Worm (Caenorhabditis elegans) whole organism, L2 larva: Measurements from ENCODE around the gene C28D4.8.

ENCODE experiments used
- C34F6.9 ChIP-seq: fragments of 150-350 bp; optimal IDR thresholded peaks from 2 replicates; lab custom pipeline; 2014; ENCODE audit warnings: missing biosample characterization, missing genetic modification characterization
- F13H6.1 ChIP-seq: sonication (generic microtip); optimal IDR thresholded peaks from 2 replicates; lab custom pipeline; 2016; ENCODE audit warnings: missing genetic modification characterization, missing compliant biosample characterization
- R02D3.7 ChIP-seq: fragments of 150-350 bp; optimal IDR thresholded peaks from 2 replicates; lab custom pipeline; 2014; ENCODE audit warnings: missing biosample characterization, missing genetic modification characterization
- ZK546.5 ChIP-seq: sonication (generic microtip); optimal IDR thresholded peaks from 2 replicates; lab custom pipeline; 2017; ENCODE audit warnings: missing biosample characterization, missing genetic modification characterization
- alr-1 ChIP-seq: fragments of 150-350 bp; optimal IDR thresholded peaks from 2 replicates; lab custom pipeline; 2014; ENCODE audit warnings: missing biosample characterization, missing genetic modification characterization
- aly-2 ChIP-seq: fragments of 150-350 bp; optimal IDR thresholded peaks from 2 replicates; lab custom pipeline; 2014; ENCODE audit warnings: missing biosample characterization, missing genetic modification characterization
- ama-1 ChIP-seq: fragments of 150-350 bp; optimal IDR thresholded peaks from 2 replicates; lab custom pipeline; 2018; ENCODE audit warnings: inconsistent platforms
- blmp-1 ChIP-seq: sonication (generic microtip); optimal IDR thresholded peaks from 2 replicates; lab custom pipeline; 2017; ENCODE audit warnings: missing genetic modification characterization, mild to moderate bottlenecking, missing compliant biosample characterization, antibody characterized with exemption, moderate library complexity; ENCODE audit not compliant: insufficient read depth
- ceh-82 ChIP-seq: fragments of 150-350 bp; optimal IDR thresholded peaks from 2 replicates; lab custom pipeline; 2014; ENCODE audit warnings: missing biosample characterization, missing genetic modification characterization
- crh-2 ChIP-seq: sonication (generic microtip); optimal IDR thresholded peaks from 2 replicates; lab custom pipeline; 2017; ENCODE audit warnings: missing biosample characterization, missing genetic modification characterization
- dmd-4 ChIP-seq: sonication (generic microtip); optimal IDR thresholded peaks from 2 replicates; lab custom pipeline; 2017; ENCODE audit warnings: missing biosample characterization, missing genetic modification characterization
- egl-27 ChIP-seq: sonication (generic microtip); optimal IDR thresholded peaks from 3 replicates; lab custom pipeline; 2017; ENCODE audit warnings: missing biosample characterization, missing genetic modification reagents, missing genetic modification characterization
- elt-1 ChIP-seq: fragments of 150-350 bp; optimal IDR thresholded peaks from 2 replicates; lab custom pipeline; 2014; ENCODE audit warnings: missing biosample characterization, missing genetic modification characterization
- fos-1 ChIP-seq: fragments of 150-350 bp; optimal IDR thresholded peaks from 2 replicates; lab custom pipeline; 2014; ENCODE audit warnings: missing biosample characterization, missing genetic modification characterization
- gmeb-1 ChIP-seq: fragments of 150-350 bp; optimal IDR thresholded peaks from 2 replicates; lab custom pipeline; 2014; ENCODE audit warnings: missing biosample characterization, missing genetic modification characterization
- lin-11 ChIP-seq: fragments of 150-350 bp; sonication (generic microtip); optimal IDR thresholded peaks from 2 replicates; lab custom pipeline; 2014; ENCODE audit warnings: missing biosample characterization, missing genetic modification characterization, inconsistent platforms, mixed read lengths
- lin-13 ChIP-seq: fragments of 150-350 bp; optimal IDR thresholded peaks from 2 replicates; lab custom pipeline; 2014; ENCODE audit warnings: missing biosample characterization, missing genetic modification reagents, missing genetic modification characterization
- lin-39 ChIP-seq: fragments of 150-350 bp; optimal IDR thresholded peaks from 2 replicates; lab custom pipeline; 2014; ENCODE audit warnings: missing biosample characterization, missing genetic modification reagents, missing genetic modification characterization
- lsy-2 ChIP-seq, 2 experiments: fragments of 150-350 bp in 1 of 2; sonication (generic microtip) in 1 of 2; optimal IDR thresholded peaks; 2 replicates each; lab custom pipeline; 2014 to 2017; ENCODE audit warnings: missing biosample characterization in 2 of 2, missing genetic modification characterization in 2 of 2
- mbf-1 ChIP-seq: sonication (generic microtip); optimal IDR thresholded peaks from 2 replicates; lab custom pipeline; 2017; ENCODE audit warnings: missing biosample characterization, missing genetic modification characterization
- mdl-1 ChIP-seq, 2 experiments: fragments of 150-350 bp in 1 of 2; sonication (generic microtip) in 1 of 2; optimal IDR thresholded peaks; 2 replicates each; lab custom pipeline; 2017; ENCODE audit warnings: missing biosample characterization in 2 of 2, missing genetic modification characterization in 2 of 2
- nhr-10 ChIP-seq: sonication (generic microtip); optimal IDR thresholded peaks from 2 replicates; lab custom pipeline; 2017; ENCODE audit warnings: missing biosample characterization, missing genetic modification characterization
- nhr-11 ChIP-seq: fragments of 150-350 bp; optimal IDR thresholded peaks from 2 replicates; lab custom pipeline; 2014; ENCODE audit warnings: missing biosample characterization, missing genetic modification characterization
- nhr-12 ChIP-seq: fragments of 150-350 bp; optimal IDR thresholded peaks from 2 replicates; lab custom pipeline; 2014; ENCODE audit warnings: missing biosample characterization, missing genetic modification characterization
- nhr-129 ChIP-seq: fragments of 150-350 bp; optimal IDR thresholded peaks from 2 replicates; lab custom pipeline; 2014; ENCODE audit warnings: missing biosample characterization, missing genetic modification characterization
- nhr-21 ChIP-seq: fragments of 150-350 bp; optimal IDR thresholded peaks from 2 replicates; lab custom pipeline; 2014; ENCODE audit warnings: missing biosample characterization, missing genetic modification characterization
- nhr-23 ChIP-seq: fragments of 150-350 bp; optimal IDR thresholded peaks from 2 replicates; lab custom pipeline; 2014; ENCODE audit warnings: missing biosample characterization, missing genetic modification reagents, missing genetic modification characterization
- nhr-237 ChIP-seq: fragments of 150-350 bp; optimal IDR thresholded peaks from 2 replicates; lab custom pipeline; 2014; ENCODE audit warnings: missing biosample characterization, missing genetic modification characterization
- nhr-25 ChIP-seq: fragments of 150-350 bp; sonication (generic microtip); optimal IDR thresholded peaks from 3 replicates; lab custom pipeline; 2014; ENCODE audit warnings: missing biosample characterization, missing genetic modification characterization
- nhr-6 ChIP-seq: fragments of 150-350 bp; optimal IDR thresholded peaks from 2 replicates; lab custom pipeline; 2014; ENCODE audit warnings: missing biosample characterization, missing genetic modification characterization
- nhr-77 ChIP-seq: fragments of 150-350 bp; optimal IDR thresholded peaks from 2 replicates; lab custom pipeline; 2014; ENCODE audit warnings: missing biosample characterization, missing genetic modification characterization
- peb-1 ChIP-seq: fragments of 150-350 bp; optimal IDR thresholded peaks from 2 replicates; lab custom pipeline; 2014; ENCODE audit warnings: missing biosample characterization, missing genetic modification characterization
- sem-4 ChIP-seq: fragments of 150-350 bp; optimal IDR thresholded peaks from 2 replicates; lab custom pipeline; 2014; ENCODE audit warnings: missing biosample characterization, missing genetic modification reagents, missing genetic modification characterization
- skn-1 ChIP-seq: sonication (generic microtip); optimal IDR thresholded peaks from 2 replicates; lab custom pipeline; 2017; ENCODE audit warnings: missing biosample characterization, missing genetic modification characterization
- sma-3 ChIP-seq: sonication (generic microtip); optimal IDR thresholded peaks from 2 replicates; lab custom pipeline; 2016; ENCODE audit warnings: missing genetic modification reagents, missing genetic modification characterization, missing compliant biosample characterization
- sma-9 ChIP-seq, 2 experiments: fragments of 150-350 bp in 1 of 2; sonication (generic microtip) in 1 of 2; optimal IDR thresholded peaks; 2 replicates each; lab custom pipeline; 2014 to 2016; ENCODE audit warnings: missing genetic modification characterization in 2 of 2, mild to moderate bottlenecking in 1 of 2, missing biosample characterization in 1 of 2, missing compliant biosample characterization in 1 of 2, missing genetic modification reagents in 1 of 2, moderate library complexity in 1 of 2
- snpc-4 ChIP-seq: fragments of 150-350 bp; optimal IDR thresholded peaks from 2 replicates; lab custom pipeline; 2014; ENCODE audit warnings: missing biosample characterization, missing genetic modification characterization
- unc-55 ChIP-seq: fragments of 150-350 bp; sonication (generic microtip); optimal IDR thresholded peaks from 3 replicates; lab custom pipeline; 2014; ENCODE audit warnings: missing biosample characterization, missing genetic modification reagents, missing genetic modification characterization
- zag-1 ChIP-seq: fragments of 150-350 bp; optimal IDR thresholded peaks from 2 replicates; lab custom pipeline; 2014; ENCODE audit warnings: missing biosample characterization, missing genetic modification characterization
- ztf-11 ChIP-seq: sonication (generic microtip); optimal IDR thresholded peaks from 2 replicates; lab custom pipeline; 2017; ENCODE audit warnings: missing biosample characterization, missing genetic modification characterization
- ztf-4 ChIP-seq: fragments of 150-350 bp; optimal IDR thresholded peaks from 2 replicates; lab custom pipeline; 2014; ENCODE audit warnings: missing biosample characterization, missing genetic modification characterization

Gene C28D4.8

DNA sequence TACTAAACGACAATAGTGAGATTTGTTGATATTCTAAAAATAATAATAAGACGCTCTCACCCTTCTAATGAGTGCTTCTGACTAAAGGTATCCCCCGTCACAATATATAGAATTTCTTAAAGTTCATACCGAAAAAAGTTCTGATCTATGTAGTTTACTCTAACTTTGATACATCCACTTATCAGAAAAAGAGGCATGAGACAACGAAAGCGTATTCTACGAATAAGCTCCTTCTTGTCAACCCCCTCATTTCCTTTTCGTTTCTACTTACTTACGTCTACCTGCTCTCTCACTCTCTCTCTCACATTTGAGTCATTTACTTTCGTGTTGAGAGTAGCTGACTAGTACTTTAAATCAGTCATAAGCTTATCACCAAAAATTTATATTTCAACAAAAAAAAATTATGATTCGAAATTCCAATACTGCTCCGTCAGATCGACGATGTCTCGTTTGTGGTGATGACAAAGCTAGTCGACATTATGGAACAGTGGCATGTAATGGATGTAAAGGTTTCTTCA lies 22.7 kb downstream of the C28D4.8 start:
- TF ChIP-seq gmeb-1 (no peak), egl-27 (tag; lab: Kevin White, UChicago) (no peak), mdl-1 (tag; optimal IDR thresholded peaks at IDR 0.05; lab: Kevin White, UChicago) (no peak), nhr-25 (no peak), ama-1 (lab: Kevin White, UChicago) (no peak), crh-2 (tag; lab: Kevin White, UChicago) (no peak), nhr-21 (tag; lab: Kevin White, UChicago) (peak; percentile 47), lin-11 (tag; lab: Kevin White, UChicago) (no peak), nhr-11 (tag; lab: Kevin White, UChicago) (no peak), fos-1 (tag; lab: Kevin White, UChicago) (no peak), nhr-237 (tag; lab: Kevin White, UChicago) (no peak), sma-9 (GFP tag; optimal IDR thresholded peaks at IDR 0.05; lab: Kevin White, UChicago) (peak; percentile 4), sma-9 (tag; optimal IDR thresholded peaks at IDR 0.05; lab: Kevin White, UChicago) (no peak), blmp-1 (tag; lab: Kevin White, UChicago) (no peak), F13H6.1 (tag; lab: Kevin White, UChicago) (no peak), lin-39 (tag; lab: Kevin White, UChicago) (no peak), dmd-4 (tag; lab: Kevin White, UChicago) (no peak), lsy-2 (tag; optimal IDR thresholded peaks at IDR 0.05; lab: Kevin White, UChicago) (peak in 1 of 2 experiments; percentile 29)

DNA sequence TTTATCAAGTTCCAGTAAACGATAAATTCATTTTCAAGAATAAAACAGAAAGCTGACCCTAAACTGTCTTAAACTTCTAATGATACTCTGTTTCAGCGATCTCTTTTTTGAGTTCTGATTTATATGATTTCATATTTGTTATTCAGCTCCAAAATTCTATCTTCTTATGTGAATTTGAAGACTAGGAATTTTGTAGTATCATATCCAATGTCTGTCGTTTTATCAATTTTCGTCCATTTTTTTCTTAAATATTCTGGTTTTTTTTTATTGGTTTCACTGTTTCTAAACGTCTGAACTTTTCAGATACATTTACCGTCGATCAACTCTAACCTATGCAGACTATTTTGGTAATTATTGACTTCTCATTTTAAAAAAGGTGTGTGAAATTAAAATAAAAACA lies 23.3 kb downstream of the C28D4.8 start, which contains the start of the genes nhr-138 and C28D4.18:
Gene nhr-138, plus strand, starts transcription at position 304 of the 400 bp plus-strand sequence.
Gene C28D4.18, plus strand, starts transcription at position 333 of the 400 bp plus-strand sequence.
- no peak for TF ChIP-seq nhr-11 (tag; lab: Kevin White, UChicago)
- no peak for TF ChIP-seq mbf-1 (tag; lab: Kevin White, UChicago)
- TF ChIP-seq dmd-4 (tag; lab: Kevin White, UChicago) = no peak
- TF ChIP-seq nhr-6 (tag; lab: Kevin White, UChicago) = no peak
- no peak for TF ChIP-seq crh-2 (tag; lab: Kevin White, UChicago)
- TF ChIP-seq skn-1 = no peak
- TF ChIP-seq snpc-4 = no peak
- no peak for TF ChIP-seq ztf-4 (tag; lab: Kevin White, UChicago)
- no peak for TF ChIP-seq nhr-237 (tag; lab: Kevin White, UChicago)
- no peak for TF ChIP-seq nhr-12
- TF ChIP-seq ceh-82 (tag; lab: Kevin White, UChicago) = no peak

DNA sequence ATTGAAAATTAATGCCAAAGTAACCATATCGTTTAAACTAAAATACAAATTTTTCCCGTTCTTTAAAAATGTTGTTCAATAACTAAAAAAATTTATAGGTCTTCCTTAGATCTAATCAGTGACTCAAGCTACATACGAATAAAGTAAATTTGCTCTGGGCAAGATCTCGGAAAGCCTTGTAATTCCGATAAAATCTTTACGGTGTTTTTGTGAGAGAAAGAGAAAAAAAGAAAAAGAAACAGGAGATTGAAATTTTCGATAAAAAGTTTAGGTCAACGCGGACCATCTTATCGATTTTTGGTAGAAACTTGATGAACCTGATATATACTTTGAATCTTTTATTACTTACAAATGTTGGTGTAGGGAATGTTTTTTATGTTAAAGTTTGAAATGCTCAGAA lies 25.1 kb downstream of the C28D4.8 start:
- TF ChIP-seq gmeb-1 (no peak), skn-1 (no peak), nhr-25 (peak; percentile 41), lin-13 (no peak), lin-39 (tag; lab: Kevin White, UChicago) (no peak), peb-1 (tag; lab: Kevin White, UChicago) (no peak), nhr-6 (tag; lab: Kevin White, UChicago) (no peak), egl-27 (tag; lab: Kevin White, UChicago) (no peak), snpc-4 (no peak), elt-1 (peak; percentile 55), nhr-237 (tag; lab: Kevin White, UChicago) (no peak), zag-1 (no peak), alr-1 (tag; lab: Kevin White, UChicago) (no peak), lsy-2 (tag; optimal IDR thresholded peaks at IDR 0.05; lab: Kevin White, UChicago) (no peak), sma-9 (GFP tag; optimal IDR thresholded peaks at IDR 0.05; lab: Kevin White, UChicago) (peak; percentile 64), sma-9 (tag; optimal IDR thresholded peaks at IDR 0.05; lab: Kevin White, UChicago) (no peak), aly-2 (tag; lab: Kevin White, UChicago) (no peak), nhr-11 (tag; lab: Kevin White, UChicago) (no peak), blmp-1 (tag; lab: Kevin White, UChicago) (no peak), nhr-10 (tag; lab: Kevin White, UChicago) (no peak), nhr-77 (no peak), ztf-11 (no peak), crh-2 (tag; lab: Kevin White, UChicago) (no peak)

DNA sequence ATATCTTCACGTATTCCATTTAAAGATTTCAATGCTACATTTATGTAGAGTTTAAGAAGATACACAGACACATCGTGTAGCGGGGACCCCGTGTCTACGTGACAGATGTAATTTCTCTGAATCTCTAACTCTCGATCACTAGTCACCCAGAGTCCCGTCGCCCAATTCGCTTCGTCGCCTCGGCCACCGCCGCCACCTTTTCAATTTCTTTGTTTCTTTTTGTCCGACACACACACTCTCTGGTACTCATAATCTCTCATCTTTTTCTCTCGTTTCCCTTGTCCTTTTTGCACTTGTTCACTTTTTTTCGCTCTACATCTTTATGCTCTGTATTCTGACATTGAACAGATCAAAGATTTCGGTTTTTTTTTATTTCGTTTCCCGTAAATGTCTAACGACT lies 29.8 kb downstream of the C28D4.8 start:
- TF ChIP-seq R02D3.7 (tag; lab: Kevin White, UChicago) = no peak
- TF ChIP-seq dmd-4 (tag; lab: Kevin White, UChicago) = no peak
- peak in 1 of 2 experiments; percentile 63 for TF ChIP-seq mdl-1 (tag; optimal IDR thresholded peaks at IDR 0.05; lab: Kevin White, UChicago)
- peak; percentile 44 for TF ChIP-seq egl-27 (tag; lab: Kevin White, UChicago)
- peak; percentile 87 for TF ChIP-seq sem-4
- no peak for TF ChIP-seq nhr-12
- peak; percentile 49 for TF ChIP-seq blmp-1 (tag; lab: Kevin White, UChicago)
- peak; percentile 82 for TF ChIP-seq nhr-129 (tag; lab: Kevin White, UChicago)
- peak; percentile 92 for TF ChIP-seq sma-9 (GFP tag; optimal IDR thresholded peaks at IDR 0.05; lab: Kevin White, UChicago)
- TF ChIP-seq sma-9 (tag; optimal IDR thresholded peaks at IDR 0.05; lab: Kevin White, UChicago) = no peak
- peak; percentile 66 for TF ChIP-seq nhr-25
- no peak for TF ChIP-seq snpc-4
- no peak for TF ChIP-seq lin-39 (tag; lab: Kevin White, UChicago)
- no peak for TF ChIP-seq ztf-11
- peak; percentile 62 for TF ChIP-seq nhr-21 (tag; lab: Kevin White, UChicago)
- no peak for TF ChIP-seq nhr-11 (tag; lab: Kevin White, UChicago)
- TF ChIP-seq ceh-82 (tag; lab: Kevin White, UChicago) = no peak
- no peak for TF ChIP-seq nhr-237 (tag; lab: Kevin White, UChicago)
- TF ChIP-seq aly-2 (tag; lab: Kevin White, UChicago) = no peak
- TF ChIP-seq lin-11 (tag; lab: Kevin White, UChicago) = peak; percentile 55
- TF ChIP-seq sma-3 (GFP tag; lab: Kevin White, UChicago) = peak; percentile 67
- no peak for TF ChIP-seq ZK546.5 (tag; lab: Kevin White, UChicago)
- TF ChIP-seq alr-1 (tag; lab: Kevin White, UChicago) = no peak
- peak; percentile 82 for TF ChIP-seq crh-2 (tag; lab: Kevin White, UChicago)
- TF ChIP-seq unc-55 = peak; percentile 67
- peak; percentile 48 for TF ChIP-seq zag-1
- no peak for TF ChIP-seq nhr-23 (tag; lab: Kevin White, UChicago)
- TF ChIP-seq C34F6.9 (tag; lab: Kevin White, UChicago) = peak; percentile 83
- no peak for TF ChIP-seq peb-1 (tag; lab: Kevin White, UChicago)
